Fruit fly (Drosophila melanogaster): ENCODE measurements around the gene CG14421.

DNA sequence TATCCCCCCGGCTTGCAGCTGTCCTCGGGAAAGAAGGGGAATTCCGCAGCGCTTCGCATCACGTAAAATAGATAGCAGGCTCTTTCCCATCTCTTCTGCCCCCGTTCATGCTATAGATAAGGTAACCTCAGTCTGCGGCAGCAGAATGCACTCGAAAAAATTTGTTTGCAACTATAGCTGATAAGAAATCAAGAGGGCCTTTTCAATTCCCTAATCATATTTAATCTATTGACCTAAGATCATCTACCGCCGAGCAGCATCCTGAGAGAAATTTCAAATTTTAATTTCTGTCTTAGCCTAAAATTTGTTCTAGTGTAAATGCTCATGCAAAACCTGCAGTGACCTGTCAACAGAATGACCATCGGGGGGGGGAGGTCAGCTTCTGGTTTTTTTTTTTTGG lies 15.4 kb downstream of the CG14421 start:
- no peak for TF ChIP-seq rn (GFP tag; IDR thresholded peaks at IDR 0.05)
- TF ChIP-seq Pif1B (GFP tag; optimal IDR thresholded peaks at IDR 0.05), result no peak
- no peak for TF ChIP-seq CG10348 (GFP tag; IDR thresholded peaks at IDR 0.05)
- no peak for TF ChIP-seq CG8159 (tag; optimal IDR thresholded peaks at IDR 0.05)
- no peak for TF ChIP-seq fd96Ca (GFP tag; IDR thresholded peaks at IDR 0.05)

All from whole organism, pupa.